Worm (Caenorhabditis elegans) whole organism, midembryonic: ENCODE data around the gene T05H4.4.

Source experiments
- T22C8.4 ChIP-seq: fragments of 200-800 bp; sonication (Bioruptor generic); IDR thresholded peaks from 2 replicates; pipeline ENCODE4 v1.3.6; 2022; ENCODE audit warnings: missing genetic modification characterization, missing compliant biosample characterization
- cog-1 ChIP-seq: sonication (generic microtip); optimal IDR thresholded peaks from 2 replicates; lab custom pipeline; 2016; ENCODE audit warnings: missing genetic modification characterization, missing compliant biosample characterization
- flt-1 ChIP-seq: fragments of 200-800 bp; sonication (Bioruptor generic); IDR thresholded peaks from 2 replicates; pipeline ENCODE4 v1.3.6; 2022; ENCODE audit warnings: missing genetic modification characterization, missing compliant biosample characterization
- klf-2 ChIP-seq: fragments of 200-800 bp; sonication (Bioruptor generic); conservative IDR thresholded peaks from 2 replicates; pipeline ENCODE4 v1.3.6; 2022; ENCODE audit warnings: missing genetic modification reagents, missing genetic modification characterization, missing compliant biosample characterization
- med-1 ChIP-seq: sonication (generic microtip); optimal IDR thresholded peaks from 2 replicates; lab custom pipeline; 2017; ENCODE audit warnings: missing genetic modification characterization, mild to moderate bottlenecking, missing compliant biosample characterization, antibody characterized with exemption, missing genetic modification reagents; ENCODE audit not compliant: insufficient read depth
- ref-1 ChIP-seq: fragments of 200-800 bp; sonication (Bioruptor generic); conservative IDR thresholded peaks from 2 replicates; pipeline ENCODE4 v1.3.6; 2022; ENCODE audit warnings: missing genetic modification reagents, missing genetic modification characterization, missing compliant biosample characterization
- tab-1 ChIP-seq: fragments of 200-800 bp; sonication (Bioruptor generic); IDR thresholded peaks from 2 replicates; pipeline ENCODE4 v1.3.6; 2022; ENCODE audit warnings: missing genetic modification characterization, missing compliant biosample characterization
- ztf-23 ChIP-seq: fragments of 200-800 bp; sonication (Bioruptor generic); IDR thresholded peaks from 2 replicates; pipeline ENCODE4 v1.3.6; 2022; ENCODE audit warnings: missing genetic modification reagents, missing genetic modification characterization, missing compliant biosample characterization
- ztf-29 ChIP-seq: fragments of 200-800 bp; sonication (Bioruptor generic); IDR thresholded peaks from 2 replicates; pipeline ENCODE4 v1.3.6; 2022; ENCODE audit warnings: missing genetic modification reagents, missing genetic modification characterization, missing compliant biosample characterization

The T05H4.4 gene

ce11 chrV:6430526-6431371, 8.0 kb upstream of the T05H4.4 start:
- TF ChIP-seq med-1 (GFP tag; lab: Kevin White, UChicago), result no peak
- TF ChIP-seq ref-1 (GFP tag; lab: Robert Waterston, UW), result no peak
- TF ChIP-seq klf-2 (GFP tag; lab: Robert Waterston, UW), result no peak
- TF ChIP-seq tab-1, result no peak
- TF ChIP-seq cog-1 (tag; lab: Kevin White, UChicago), result no peak
- no peak for TF ChIP-seq ztf-23
- TF ChIP-seq ztf-29 (GFP tag; lab: Robert Waterston, UW), result no peak
- no peak for TF ChIP-seq flt-1 (GFP tag; lab: Robert Waterston, UW)
- no peak for TF ChIP-seq T22C8.4 (GFP tag; lab: Robert Waterston, UW)

ce11 chrV:6433446-6434178, 5.1 kb upstream of the T05H4.4 start, which contains the start of the genes gad-1 and erfa-1:
Gene gad-1, minus strand, starts transcription at chrV:6433496.
Gene erfa-1, plus strand, starts transcription at chrV:6434128.
- no peak for TF ChIP-seq ztf-23
- TF ChIP-seq T22C8.4 (GFP tag; lab: Robert Waterston, UW), result peak; percentile 6; the same call in 1 of the 2 replicates
- TF ChIP-seq med-1 (GFP tag; lab: Kevin White, UChicago), result no peak

ce11 chrV:6436332-6436731, 2.4 kb upstream of the T05H4.4 start, which contains the start of gene hpo-19:
Gene hpo-19, plus strand, starts transcription at chrV:6436645.
- no peak for TF ChIP-seq ztf-29 (GFP tag; lab: Robert Waterston, UW)
- no peak for TF ChIP-seq ztf-23
- TF ChIP-seq cog-1 (tag; lab: Kevin White, UChicago), result no peak
- no peak for TF ChIP-seq T22C8.4 (GFP tag; lab: Robert Waterston, UW)
- TF ChIP-seq flt-1 (GFP tag; lab: Robert Waterston, UW), result no peak
- no peak for TF ChIP-seq tab-1
- TF ChIP-seq med-1 (GFP tag; lab: Kevin White, UChicago), result no peak
- TF ChIP-seq klf-2 (GFP tag; lab: Robert Waterston, UW), result no peak
- TF ChIP-seq ref-1 (GFP tag; lab: Robert Waterston, UW), result no peak

- TF ChIP-seq med-1 (GFP tag; lab: Kevin White, UChicago) (no peak), tab-1 (no peak), ztf-29 (GFP tag; lab: Robert Waterston, UW) (no peak), flt-1 (GFP tag; lab: Robert Waterston, UW) (no peak), ref-1 (GFP tag; lab: Robert Waterston, UW) (no peak), cog-1 (tag; lab: Kevin White, UChicago) (no peak), klf-2 (GFP tag; lab: Robert Waterston, UW) (no peak), T22C8.4 (GFP tag; lab: Robert Waterston, UW) (no peak), ztf-23 (no peak)
Observed at ce11 chrV:6441613-6442012, 2.9 kb downstream of the T05H4.4 start, which contains the start of gene T05H4.15. Gene T05H4.15, minus strand, starts transcription at chrV:6441713.

- no peak for TF ChIP-seq flt-1 (GFP tag; lab: Robert Waterston, UW)
- TF ChIP-seq med-1 (GFP tag; lab: Kevin White, UChicago), result no peak
- no peak for TF ChIP-seq ztf-23
- no peak for TF ChIP-seq tab-1
- no peak for TF ChIP-seq cog-1 (tag; lab: Kevin White, UChicago)
- TF ChIP-seq klf-2 (GFP tag; lab: Robert Waterston, UW), result no peak
- TF ChIP-seq T22C8.4 (GFP tag; lab: Robert Waterston, UW), result no peak
- no peak for TF ChIP-seq ztf-29 (GFP tag; lab: Robert Waterston, UW)
- no peak for TF ChIP-seq ref-1 (GFP tag; lab: Robert Waterston, UW)
Observed at ce11 chrV:6442037-6442436, 3.3 kb downstream of the T05H4.4 start, which contains the start of gene T05H4.3. Gene T05H4.3, plus strand, starts transcription at chrV:6442337.

ce11 chrV:6448356-6448755, 9.7 kb downstream of the T05H4.4 start, which contains the start of gene fbxa-196:
Gene fbxa-196, plus strand, starts transcription at chrV:6448656.
- TF ChIP-seq med-1 (GFP tag; lab: Kevin White, UChicago) (no peak), klf-2 (GFP tag; lab: Robert Waterston, UW) (no peak), flt-1 (GFP tag; lab: Robert Waterston, UW) (no peak), tab-1 (no peak), cog-1 (tag; lab: Kevin White, UChicago) (no peak), T22C8.4 (GFP tag; lab: Robert Waterston, UW) (no peak), ref-1 (GFP tag; lab: Robert Waterston, UW) (no peak), ztf-23 (no peak), ztf-29 (GFP tag; lab: Robert Waterston, UW) (no peak)

ce11 chrV:6450129-6451011, 11.7 kb downstream of the T05H4.4 start, which contains the start of gene acl-8:
Gene acl-8, plus strand, starts transcription at chrV:6450870.
- TF ChIP-seq ztf-23 (0 out of 2 replicates have a peak, but pooled peaks have one; percentile 9), T22C8.4 (GFP tag; lab: Robert Waterston, UW) (no peak)

- TF ChIP-seq ref-1 (GFP tag; lab: Robert Waterston, UW) (no peak), cog-1 (tag; lab: Kevin White, UChicago) (no peak), T22C8.4 (GFP tag; lab: Robert Waterston, UW) (no peak), ztf-29 (GFP tag; lab: Robert Waterston, UW) (no peak), ztf-23 (no peak), klf-2 (GFP tag; lab: Robert Waterston, UW) (no peak), med-1 (GFP tag; lab: Kevin White, UChicago) (no peak), tab-1 (no peak)
Observed at ce11 chrV:6453122-6453521, 14.4 kb downstream of the T05H4.4 start, which contains the start of gene acl-9. Gene acl-9, plus strand, starts transcription at chrV:6453226.
